Worm (Caenorhabditis elegans): ENCODE data around the gene C09F12.2.

The C09F12.2 gene

DNA sequence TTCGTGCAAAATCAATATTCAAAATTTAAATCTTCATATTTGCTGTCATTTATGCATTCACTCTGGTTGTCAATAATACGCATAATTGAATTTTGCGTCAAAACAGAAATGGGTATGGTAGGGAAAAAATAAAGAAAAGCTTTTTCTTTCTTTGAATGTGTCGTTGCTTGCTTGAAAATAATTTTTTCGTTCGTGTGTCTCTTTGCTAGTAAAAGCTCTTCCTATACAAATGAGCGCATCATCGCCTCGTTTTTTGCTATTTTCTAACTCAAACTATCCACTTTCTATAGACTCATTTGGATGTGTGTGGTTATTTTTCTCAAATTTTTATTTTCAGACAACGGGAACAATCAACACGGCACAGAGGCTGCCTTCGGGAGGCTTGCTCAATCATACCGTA lies 25.1 kb upstream of the C09F12.2 start, which contains the start of gene ldb-1:
TSS of gene ldb-1 (plus strand) at position 301 of the 400 bp plus-strand sequence.
- TF ChIP-seq dpl-1 (GFP tag; optimal IDR thresholded peaks at IDR 0.05) (no peak), Y116A8C.19 (tag; optimal IDR thresholded peaks at IDR 0.05; ENCODE audit: borderline replicate concordance) (no peak), alr-1 (tag; optimal IDR thresholded peaks at IDR 0.05; ENCODE audit: borderline replicate concordance) (no peak), lin-13 (GFP tag; optimal IDR thresholded peaks at IDR 0.05) (no peak), snpc-4 (tag; optimal IDR thresholded peaks at IDR 0.05) (no peak), fkh-8 (tag; optimal IDR thresholded peaks at IDR 0.05) (no peak), ztf-4 (tag; optimal IDR thresholded peaks at IDR 0.05) (no peak), nhr-71 (tag; optimal IDR thresholded peaks at IDR 0.05) (no peak), tlp-1 (tag; optimal IDR thresholded peaks at IDR 0.05) (no peak), elt-2 (tag; optimal IDR thresholded peaks at IDR 0.05) (no peak), ets-5 (GFP tag; IDR thresholded peaks at IDR 0.05) (no peak)

DNA sequence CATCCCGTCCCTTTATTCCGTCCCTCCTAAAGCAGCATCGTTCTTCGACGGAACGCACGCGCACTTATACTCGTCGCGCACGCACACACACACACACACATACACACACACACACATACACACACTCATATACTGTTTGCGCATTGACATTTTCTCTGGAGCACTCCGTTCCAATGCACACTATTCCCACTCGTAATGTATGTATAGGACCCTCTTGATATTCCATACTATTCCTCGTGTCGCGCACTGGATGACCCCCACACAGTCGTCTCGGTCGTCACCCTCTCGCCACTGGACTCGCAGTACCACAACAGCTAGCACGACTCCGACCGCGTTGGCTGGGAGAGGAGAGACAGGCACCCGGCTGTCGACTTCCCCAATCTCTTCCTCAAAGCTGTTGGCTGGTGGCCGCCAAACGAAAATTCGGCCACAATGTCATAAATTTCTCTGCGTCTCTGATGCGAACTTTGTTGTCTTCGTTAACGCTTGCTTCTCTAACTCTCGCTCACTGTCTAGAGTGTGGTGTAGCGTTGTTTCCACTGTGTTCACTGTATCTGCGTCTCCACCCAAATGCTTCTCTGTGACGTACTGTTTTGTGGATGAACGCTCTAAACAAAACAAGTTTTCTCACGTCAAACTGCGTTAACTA lies 22.5 kb upstream of the C09F12.2 start:
- TF ChIP-seq Y116A8C.19 (tag; optimal IDR thresholded peaks at IDR 0.05; ENCODE audit: borderline replicate concordance), result peak; percentile 1
- TF ChIP-seq F16B12.6 (tag; optimal IDR thresholded peaks at IDR 0.05), result no peak
- peak; percentile 80 for TF ChIP-seq sox-4 (tag; optimal IDR thresholded peaks at IDR 0.05)
- no peak for TF ChIP-seq sptf-1 (tag; optimal IDR thresholded peaks at IDR 0.05)
- peak; percentile 72 for TF ChIP-seq pax-3 (tag; optimal IDR thresholded peaks at IDR 0.05)
- TF ChIP-seq unc-86 (tag; optimal IDR thresholded peaks at IDR 0.05), result peak; percentile 93
- TF ChIP-seq tlp-1 (tag; optimal IDR thresholded peaks at IDR 0.05), result no peak
- TF ChIP-seq ceh-88 (GFP tag; IDR thresholded peaks at IDR 0.05), result peak; percentile 69
- TF ChIP-seq zip-4 (GFP tag; optimal IDR thresholded peaks at IDR 0.05), result peak; percentile 69
- peak; percentile 86 for TF ChIP-seq jun-1 (tag; optimal IDR thresholded peaks at IDR 0.05)
- TF ChIP-seq ceh-82 (tag; optimal IDR thresholded peaks at IDR 0.05), result peak; percentile 38 to 77 (median 72)
- no peak for TF ChIP-seq nhr-12 (tag; optimal IDR thresholded peaks at IDR 0.05)
- TF ChIP-seq vab-15 (tag; optimal IDR thresholded peaks at IDR 0.05), result no peak
- TF ChIP-seq rnt-1 (tag; optimal IDR thresholded peaks at IDR 0.05), result peak; percentile 93
- TF ChIP-seq aha-1 (tag; optimal IDR thresholded peaks at IDR 0.05), result peak; percentile 82
- TF ChIP-seq efl-1 (optimal IDR thresholded peaks at IDR 0.05), result peak; percentile 64 to 73
- TF ChIP-seq efl-1 (GFP tag; optimal IDR thresholded peaks at IDR 0.05 in 1 of 2), result peak; percentile 27 to 95
- TF ChIP-seq unc-30 (tag; optimal IDR thresholded peaks at IDR 0.05), result no peak
- TF ChIP-seq hpl-2 (GFP tag; optimal IDR thresholded peaks at IDR 0.05), result peak; percentile 39
- TF ChIP-seq dsc-1 (tag; optimal IDR thresholded peaks at IDR 0.05), result peak; percentile 86
- TF ChIP-seq nhr-28 (tag; optimal IDR thresholded peaks at IDR 0.05), result no peak
- peak; percentile 86 for TF ChIP-seq ztf-4 (tag; optimal IDR thresholded peaks at IDR 0.05)
- peak; percentile 97 for TF ChIP-seq nhr-71 (tag; optimal IDR thresholded peaks at IDR 0.05)
- peak; percentile 63 to 67 for TF ChIP-seq egl-27 (tag; optimal IDR thresholded peaks at IDR 0.05)
- peak; percentile 99 for TF ChIP-seq lin-14 (GFP tag; optimal IDR thresholded peaks at IDR 0.05)
- TF ChIP-seq snu-23 (GFP tag; optimal IDR thresholded peaks at IDR 0.05), result peak; percentile 97
- TF ChIP-seq mef-2 (tag; optimal IDR thresholded peaks at IDR 0.05), result peak; percentile 82
- TF ChIP-seq dpl-1 (GFP tag; optimal IDR thresholded peaks at IDR 0.05), result peak; percentile 32 to 51 (median 40)
- no peak for TF ChIP-seq C34B4.2 (tag; optimal IDR thresholded peaks at IDR 0.05)
- TF ChIP-seq hlh-17 (GFP tag; optimal IDR thresholded peaks at IDR 0.05; ENCODE audit: borderline replicate concordance), result no peak
- TF ChIP-seq efl-3 (GFP tag; optimal IDR thresholded peaks at IDR 0.05), result peak; percentile 78
- peak; percentile 33 for TF ChIP-seq ceh-63 (GFP tag; optimal IDR thresholded peaks at IDR 0.05)
- TF ChIP-seq nhr-19 (GFP tag; conservative IDR thresholded peaks at IDR 0.05), result peak; percentile 83
- peak; percentile 96 for TF ChIP-seq nhr-20 (tag; optimal IDR thresholded peaks at IDR 0.05)
- TF ChIP-seq irx-1 (tag; optimal IDR thresholded peaks at IDR 0.05), result peak; percentile 85
- peak; percentile 95 for TF ChIP-seq swsn-7 (tag; optimal IDR thresholded peaks at IDR 0.05)
- peak; percentile 82 for TF ChIP-seq grh-1 (GFP tag; IDR thresholded peaks at IDR 0.05)
- TF ChIP-seq ceh-90 (tag; optimal IDR thresholded peaks at IDR 0.05), result peak; percentile 51
- TF ChIP-seq egl-13 (tag; optimal IDR thresholded peaks at IDR 0.05), result peak; percentile 91
- peak; percentile 73 for TF ChIP-seq skn-1 (tag; optimal IDR thresholded peaks at IDR 0.05)
- TF ChIP-seq ama-1 (optimal IDR thresholded peaks at IDR 0.05), result peak; percentile 19
- peak; percentile 57 for TF ChIP-seq blmp-1 (tag; optimal IDR thresholded peaks at IDR 0.05)
- peak; percentile 72 for TF ChIP-seq mab-9 (GFP tag; IDR thresholded peaks at IDR 0.05)
- no peak for TF ChIP-seq ces-1 (GFP tag; optimal IDR thresholded peaks at IDR 0.05)
